Worm (Caenorhabditis elegans) whole organism, L1 larva: ENCODE data around the gene F45E1.1.

Experiments used
- C04F5.9 ChIP-seq: sonication (generic microtip); optimal IDR thresholded peaks from 2 replicates; lab custom pipeline; 2016; ENCODE audit warnings: missing genetic modification characterization, missing compliant biosample characterization
- F16B12.6 ChIP-seq: fragments of 150-350 bp; optimal IDR thresholded peaks from 2 replicates; lab custom pipeline; 2014; ENCODE audit warnings: missing biosample characterization, missing genetic modification characterization
- aly-2 ChIP-seq: fragments of 150-350 bp; optimal IDR thresholded peaks from 2 replicates; lab custom pipeline; 2014; ENCODE audit warnings: missing biosample characterization, missing genetic modification characterization
- blmp-1 ChIP-seq: fragments of 150-350 bp; optimal IDR thresholded peaks from 2 replicates; lab custom pipeline; 2014; ENCODE audit warnings: missing biosample characterization, missing genetic modification characterization
- ceh-88 ChIP-seq: fragments of 200-800 bp; sonication (Bioruptor generic); IDR thresholded peaks from 2 replicates; pipeline ENCODE4 v1.3.6; 2022; ENCODE audit warnings: missing genetic modification characterization, missing compliant biosample characterization
- efl-1 ChIP-seq, 4 experiments: fragments of 150-350 bp; optimal IDR thresholded peaks in 3 of 4; peaks in 1 of 4; 1 replicate in 1 of 4; 2 replicates in 3 of 4; lab custom pipeline; 2014; ENCODE audit warnings: missing biosample characterization in 2 of 4, missing genetic modification characterization in 2 of 4, missing genetic modification reagents in 2 of 4
- egl-13 ChIP-seq: sonication (generic microtip); optimal IDR thresholded peaks from 2 replicates; lab custom pipeline; 2016; ENCODE audit warnings: missing genotype, missing genetic modification reagents, missing genetic modification characterization, missing compliant biosample characterization
- elt-2 ChIP-seq: sonication (generic microtip); optimal IDR thresholded peaks from 2 replicates; lab custom pipeline; 2016; ENCODE audit warnings: missing genetic modification characterization, mild to moderate bottlenecking, inconsistent platforms, missing compliant biosample characterization, missing genetic modification reagents
- elt-3 ChIP-seq, 6 experiments: fragments of 150-350 bp in 1 of 6; sonication (generic microtip); optimal IDR thresholded peaks; 2 replicates each; lab custom pipeline; 2017 to 2018; ENCODE audit warnings: missing biosample characterization in 6 of 6, missing genetic modification characterization in 6 of 6, inconsistent platforms in 1 of 6
- fkh-10 ChIP-seq: sonication (generic microtip); optimal IDR thresholded peaks from 2 replicates; lab custom pipeline; 2017; ENCODE audit warnings: missing biosample characterization, missing genetic modification reagents, missing genetic modification characterization
- grh-1 ChIP-seq: fragments of 200-800 bp; sonication (Bioruptor generic); IDR thresholded peaks from 2 replicates; pipeline ENCODE4 v1.3.6; 2022; ENCODE audit warnings: missing genetic modification reagents, missing genetic modification characterization, missing compliant biosample characterization
- hlh-17 ChIP-seq: fragments of 200-800 bp; sonication (Bioruptor generic); optimal IDR thresholded peaks from 2 replicates; lab custom pipeline; 2018; ENCODE audit warnings: missing genetic modification characterization, mild to moderate bottlenecking, missing compliant biosample characterization, moderate library complexity, borderline replicate concordance
- hlh-4 ChIP-seq: sonication (generic microtip); optimal IDR thresholded peaks from 2 replicates; lab custom pipeline; 2016; ENCODE audit warnings: mild to moderate bottlenecking, missing genetic modification characterization, missing compliant biosample characterization
- isw-1 ChIP-seq: fragments of 200-800 bp; sonication (Bioruptor generic); IDR thresholded peaks from 2 replicates; pipeline ENCODE4 v1.3.6; 2022; ENCODE audit warnings: missing genetic modification characterization, missing compliant biosample characterization
- lin-14 ChIP-seq: fragments of 200-800 bp; sonication (Bioruptor generic); optimal IDR thresholded peaks from 2 replicates; lab custom pipeline; 2018; ENCODE audit warnings: mild to moderate bottlenecking, missing genetic modification characterization, moderate library complexity, missing compliant biosample characterization
- lin-15B ChIP-seq: fragments of 150-350 bp; sonication (generic microtip); optimal IDR thresholded peaks from 3 replicates; lab custom pipeline; 2014; ENCODE audit warnings: missing biosample characterization, missing genetic modification characterization
- nhr-11 ChIP-seq: fragments of 150-350 bp; optimal IDR thresholded peaks from 2 replicates; lab custom pipeline; 2014; ENCODE audit warnings: missing biosample characterization, missing genetic modification characterization
- nhr-19 ChIP-seq: fragments of 200-800 bp; sonication (Bioruptor generic); conservative IDR thresholded peaks from 2 replicates; pipeline ENCODE4 v1.3.6; 2022; ENCODE audit warnings: missing genetic modification characterization, missing compliant biosample characterization
- nhr-20 ChIP-seq: sonication (generic microtip); optimal IDR thresholded peaks from 2 replicates; lab custom pipeline; 2016; ENCODE audit warnings: mild to moderate bottlenecking, missing genetic modification characterization, missing compliant biosample characterization
- nhr-47 ChIP-seq: sonication (generic microtip); optimal IDR thresholded peaks from 2 replicates; lab custom pipeline; 2016; ENCODE audit warnings: mild to moderate bottlenecking, missing genetic modification characterization, moderate library complexity, missing compliant biosample characterization
- nhr-71 ChIP-seq: sonication (generic microtip); optimal IDR thresholded peaks from 2 replicates; lab custom pipeline; 2016; ENCODE audit warnings: mild to moderate bottlenecking, missing genetic modification characterization, moderate library complexity, missing compliant biosample characterization
- nhr-77 ChIP-seq: fragments of 150-350 bp; optimal IDR thresholded peaks from 2 replicates; lab custom pipeline; 2014; ENCODE audit warnings: missing biosample characterization, missing genetic modification characterization
- nhr-85 ChIP-seq: sonication (generic microtip); peaks from one replicate; lab custom pipeline; 2016; ENCODE audit warnings: missing genetic modification characterization, inconsistent platforms, missing compliant biosample characterization
- pag-3 ChIP-seq: sonication (generic microtip); optimal IDR thresholded peaks from 2 replicates; lab custom pipeline; 2017; ENCODE audit warnings: missing genetic modification characterization, mild to moderate bottlenecking, missing compliant biosample characterization, antibody characterized with exemption, borderline replicate concordance; ENCODE audit not compliant: insufficient read depth
- pqm-1 ChIP-seq: sonication (generic microtip); optimal IDR thresholded peaks from 3 replicates; lab custom pipeline; 2017; ENCODE audit warnings: missing biosample characterization, missing genetic modification characterization
- rnt-1 ChIP-seq: sonication (generic microtip); optimal IDR thresholded peaks from 2 replicates; lab custom pipeline; 2016; ENCODE audit warnings: mild to moderate bottlenecking, missing genetic modification characterization, moderate library complexity, missing compliant biosample characterization
- snu-23 ChIP-seq: sonication (generic microtip); optimal IDR thresholded peaks from 2 replicates; lab custom pipeline; 2016; ENCODE audit warnings: missing genetic modification characterization, missing compliant biosample characterization
- sptf-1 ChIP-seq: fragments of 150-350 bp; optimal IDR thresholded peaks from 2 replicates; lab custom pipeline; 2014; ENCODE audit warnings: missing biosample characterization, missing genetic modification characterization
- tbx-2 ChIP-seq: sonication (generic microtip); optimal IDR thresholded peaks from 2 replicates; lab custom pipeline; 2016; ENCODE audit warnings: missing genetic modification characterization, missing compliant biosample characterization
- tlp-1 ChIP-seq: fragments of 150-350 bp; optimal IDR thresholded peaks from 2 replicates; lab custom pipeline; 2014; ENCODE audit warnings: missing biosample characterization, missing genetic modification characterization
- unc-130 ChIP-seq: fragments of 150-350 bp; optimal IDR thresholded peaks from 2 replicates; lab custom pipeline; 2017; ENCODE audit warnings: missing biosample characterization, missing genetic modification characterization, inconsistent platforms
- unc-30 ChIP-seq: sonication (generic microtip); optimal IDR thresholded peaks from 2 replicates; lab custom pipeline; 2017; ENCODE audit warnings: missing biosample characterization, missing genetic modification characterization
- zag-1 ChIP-seq: fragments of 150-350 bp; optimal IDR thresholded peaks from 2 replicates; lab custom pipeline; 2014; ENCODE audit warnings: missing biosample characterization, missing genetic modification characterization
- zip-4 ChIP-seq: fragments of 200-800 bp; sonication (Bioruptor generic); optimal IDR thresholded peaks from 2 replicates; lab custom pipeline; 2018; ENCODE audit warnings: mild to moderate bottlenecking, missing genetic modification characterization, moderate library complexity, missing compliant biosample characterization

Gene F45E1.1

DNA sequence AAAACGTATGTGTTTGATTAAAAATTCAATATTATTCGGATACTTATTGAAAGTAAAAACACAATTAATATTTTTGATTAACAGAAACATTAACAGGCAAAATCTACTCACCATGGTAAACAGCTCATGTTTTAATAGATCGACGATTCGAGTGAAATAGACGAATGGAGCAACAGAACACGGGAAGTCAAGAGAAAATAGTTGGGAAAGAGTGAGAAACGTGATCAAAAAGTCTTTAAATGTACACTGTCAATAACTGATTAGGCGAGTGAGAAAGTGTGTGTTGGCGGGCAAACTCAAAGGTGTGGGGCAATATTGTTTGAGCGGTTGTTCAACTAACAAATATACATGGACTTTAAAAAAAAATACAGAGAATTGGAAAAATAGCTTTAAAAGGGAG, 5.5 kb upstream of the F45E1.1 start, which contains the start of gene sdpn-1:
Gene sdpn-1, minus strand, starts transcription at position 262 of the 400 bp plus-strand sequence.
- TF ChIP-seq nhr-19 (GFP tag; lab: Robert Waterston, UW) (no peak), fkh-10 (GFP tag; lab: Kevin White, UChicago) (no peak), lin-14 (GFP tag; lab: Kevin White, UChicago) (no peak), nhr-71 (tag; lab: Kevin White, UChicago) (no peak), isw-1 (GFP tag; lab: Robert Waterston, UW) (no peak), pqm-1 (tag; lab: Kevin White, UChicago) (no peak), efl-1 (optimal IDR thresholded peaks at IDR 0.05; lab: Kevin White, UChicago) (no peak), efl-1 (GFP tag; optimal IDR thresholded peaks at IDR 0.05 in 1 of 2; lab: Kevin White, UChicago) (no peak)
- TF ChIP-seq, all 84 proteins: peak for 0

- TF ChIP-seq pqm-1 (tag; lab: Kevin White, UChicago) (no peak), grh-1 (GFP tag; lab: Robert Waterston, UW) (no peak), lin-14 (GFP tag; lab: Kevin White, UChicago) (no peak), hlh-17 (GFP tag; lab: Kevin White, UChicago) (no peak), unc-130 (tag; lab: Kevin White, UChicago) (no peak), nhr-85 (tag; lab: Kevin White, UChicago) (no peak), egl-13 (tag; lab: Kevin White, UChicago) (no peak), elt-2 (tag; lab: Kevin White, UChicago) (no peak), ceh-88 (no peak), C04F5.9 (tag; lab: Kevin White, UChicago) (no peak), zag-1 (tag; lab: Kevin White, UChicago) (no peak), rnt-1 (tag; lab: Kevin White, UChicago) (no peak), zip-4 (GFP tag; lab: Kevin White, UChicago) (no peak), blmp-1 (tag; lab: Kevin White, UChicago) (no peak), aly-2 (tag; lab: Kevin White, UChicago) (no peak), tlp-1 (tag; lab: Kevin White, UChicago) (no peak), elt-3 (tag; optimal IDR thresholded peaks at IDR 0.05; lab: Kevin White, UChicago) (no peak), nhr-47 (tag; lab: Kevin White, UChicago) (no peak), unc-30 (tag; lab: Kevin White, UChicago) (no peak), nhr-11 (tag; lab: Kevin White, UChicago) (no peak)
Measured at ce11 chrX:7998942-7999341, 4.5 kb upstream of the F45E1.1 start.

- TF ChIP-seq elt-3 (tag; optimal IDR thresholded peaks at IDR 0.05; lab: Kevin White, UChicago) (no peak), nhr-11 (tag; lab: Kevin White, UChicago) (no peak), blmp-1 (tag; lab: Kevin White, UChicago) (peak; percentile 6), F16B12.6 (tag; lab: Kevin White, UChicago) (no peak), lin-15B (tag; lab: Kevin White, UChicago) (no peak)
- TF ChIP-seq, all 84 proteins: peak for 1
Measured at ce11 chrX:8004845-8005244, 1.4 kb downstream of the F45E1.1 start.

DNA sequence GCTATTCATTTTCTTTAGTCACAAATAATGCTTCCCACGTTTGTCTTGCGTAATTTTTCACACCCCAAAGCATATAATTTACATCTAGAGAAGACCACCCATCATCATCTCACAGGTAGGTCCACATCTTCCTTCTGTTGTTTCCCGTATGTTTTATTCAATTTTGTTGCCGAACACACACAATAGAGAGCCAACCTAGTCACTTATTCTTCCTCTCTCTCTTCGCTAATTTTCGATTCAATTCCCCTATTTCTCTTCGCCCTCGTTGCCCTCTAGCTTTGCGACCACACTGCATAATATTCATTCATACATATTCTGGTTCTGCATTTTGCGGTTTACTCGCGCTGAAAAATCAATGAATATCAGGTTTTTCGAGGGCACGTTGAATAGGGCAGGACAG, 2.5 kb downstream of the F45E1.1 start:
- no peak for TF ChIP-seq nhr-77 (tag; lab: Kevin White, UChicago)
- no peak for TF ChIP-seq elt-3 (tag; optimal IDR thresholded peaks at IDR 0.05; lab: Kevin White, UChicago)
- no peak for TF ChIP-seq snu-23 (GFP tag; lab: Kevin White, UChicago)
- TF ChIP-seq hlh-4 (tag; lab: Kevin White, UChicago) = no peak
- TF ChIP-seq nhr-85 (tag; lab: Kevin White, UChicago) = no peak

- TF ChIP-seq tbx-2 (tag; lab: Kevin White, UChicago) (no peak), aly-2 (tag; lab: Kevin White, UChicago) (no peak), nhr-20 (peak; percentile 22), unc-130 (tag; lab: Kevin White, UChicago) (no peak), nhr-85 (tag; lab: Kevin White, UChicago) (peak; percentile 84), sptf-1 (tag; lab: Kevin White, UChicago) (no peak), lin-14 (GFP tag; lab: Kevin White, UChicago) (peak; percentile 66), snu-23 (GFP tag; lab: Kevin White, UChicago) (peak; percentile 37), unc-30 (tag; lab: Kevin White, UChicago) (no peak), pag-3 (tag; lab: Kevin White, UChicago) (no peak), nhr-71 (tag; lab: Kevin White, UChicago) (peak; percentile 16), ceh-88 (no peak)
Measured at ce11 chrX:8010652-8011051, 7.2 kb downstream of the F45E1.1 start.
